Fruit fly (Drosophila melanogaster): ENCODE measurements around the gene Ccn.

dm6 chr3L:17739627-17740026, 49.8 kb downstream of the Ccn start:
- no peak for TF ChIP-seq CG14711 (tag; optimal IDR thresholded peaks at IDR 0.05)
- TF ChIP-seq Mnt (GFP tag; optimal IDR thresholded peaks at IDR 0.05): no peak
- TF ChIP-seq CG1620 (GFP tag; optimal IDR thresholded peaks at IDR 0.05): no peak
- no peak for TF ChIP-seq CG11617 (GFP tag; optimal IDR thresholded peaks at IDR 0.05)
- TF ChIP-seq tj (GFP tag; optimal IDR thresholded peaks at IDR 0.05): no peak
- no peak for TF ChIP-seq toe (GFP tag; optimal IDR thresholded peaks at IDR 0.05)
- TF ChIP-seq Crg-1 (GFP tag; optimal IDR thresholded peaks at IDR 0.05): no peak
- TF ChIP-seq CG33017 (tag; optimal IDR thresholded peaks at IDR 0.05): no peak
- TF ChIP-seq bab1 (GFP tag; optimal IDR thresholded peaks at IDR 0.05): no peak
- no peak for TF ChIP-seq cnc (optimal IDR thresholded peaks at IDR 0.05)
